Worm (Caenorhabditis elegans) whole organism, young adult: ENCODE results near the gene K03H1.12.

ENCODE experiments used
- ceh-58 ChIP-seq: fragments of 200-800 bp; sonication (Bioruptor generic); IDR thresholded peaks from 2 replicates; pipeline ENCODE4 v1.3.6; 2022; ENCODE audit warnings: missing genetic modification characterization, missing compliant biosample characterization
- rpc-1 ChIP-seq, 2 experiments: fragments of 150-350 bp in 1 of 2; sonication (generic microtip) in 1 of 2; optimal IDR thresholded peaks; 2 replicates each; lab custom pipeline; 2014 to 2018; ENCODE audit warnings: missing biosample characterization in 1 of 2, missing genetic modification characterization in 1 of 2, missing genetic modification reagents in 1 of 2, missing genotype in 1 of 2
- snpc-4 ChIP-seq, 5 experiments: fragments of 150-350 bp in 1 of 5; sonication (generic microtip) in 4 of 5; optimal IDR thresholded peaks; 2 replicates each; lab custom pipeline; 2014 to 2018; ENCODE audit warnings: missing genetic modification characterization in 5 of 5, missing biosample characterization in 3 of 5, antibody characterized with exemption in 2 of 5, mild to moderate bottlenecking in 2 of 5, missing compliant biosample characterization in 2 of 5, missing genotype in 2 of 5, moderate library complexity in 2 of 5, missing genetic modification reagents in 1 of 5
- xnd-1 ChIP-seq: sonication (generic microtip); optimal IDR thresholded peaks from 2 replicates; lab custom pipeline; 2016; ENCODE audit warnings: missing genotype, missing genetic modification reagents, missing genetic modification characterization, missing compliant biosample characterization

- TF ChIP-seq rpc-1 (optimal IDR thresholded peaks at IDR 0.05; lab: Kevin White, UChicago) = no peak
- TF ChIP-seq rpc-1 (tag; optimal IDR thresholded peaks at IDR 0.05; lab: Kevin White, UChicago) = no peak
- no peak for TF ChIP-seq snpc-4 (GFP tag; optimal IDR thresholded peaks at IDR 0.05; lab: Kevin White, UChicago)
- TF ChIP-seq snpc-4 (tag; optimal IDR thresholded peaks at IDR 0.05; lab: Kevin White, UChicago) = no peak
- no peak for TF ChIP-seq ceh-58 (GFP tag; lab: Robert Waterston, UW)
- no peak for TF ChIP-seq xnd-1
Observed at ce11 chrIII:9920764-9921163, 20.7 kb upstream of the K03H1.12 start, which contains the start of gene F40F12.3.
